Worm (Caenorhabditis elegans) whole organism, mixed stage, embryonic: ENCODE measurements around the gene R151.8.

Experiments
- M03D4.4 ChIP-seq: sonication (generic microtip); optimal IDR thresholded peaks from 2 replicates; lab custom pipeline; 2017; ENCODE audit warnings: mild to moderate bottlenecking, missing genetic modification characterization, missing compliant biosample characterization
- bed-3 ChIP-seq: fragments of 200-800 bp; sonication (Bioruptor generic); optimal IDR thresholded peaks from 3 replicates; lab custom pipeline; 2018; ENCODE audit warnings: mild to moderate bottlenecking, missing genetic modification characterization, moderate library complexity, missing compliant biosample characterization
- blmp-1 ChIP-seq: fragments of 150-350 bp; optimal IDR thresholded peaks from 2 replicates; lab custom pipeline; 2014; ENCODE audit warnings: missing biosample characterization, missing genetic modification characterization
- ceh-39 ChIP-seq: fragments of 150-350 bp; optimal IDR thresholded peaks from 2 replicates; lab custom pipeline; 2014; ENCODE audit warnings: missing biosample characterization, missing genetic modification characterization
- ceh-43 ChIP-seq: fragments of 200-800 bp; sonication (Bioruptor generic); optimal IDR thresholded peaks from 2 replicates; lab custom pipeline; 2018; ENCODE audit warnings: mild to moderate bottlenecking, missing genetic modification characterization, moderate library complexity, missing compliant biosample characterization
- ceh-83 ChIP-seq: fragments of 200-800 bp; sonication (Bioruptor generic); optimal IDR thresholded peaks from 2 replicates; lab custom pipeline; 2018; ENCODE audit warnings: mild to moderate bottlenecking, missing genetic modification characterization, missing compliant biosample characterization
- ces-1 ChIP-seq: fragments of 150-350 bp; optimal IDR thresholded peaks from 2 replicates; lab custom pipeline; 2014; ENCODE audit warnings: missing biosample characterization, missing genetic modification reagents, missing genetic modification characterization
- cnd-1 ChIP-seq: fragments of 200-800 bp; sonication (Bioruptor generic); optimal IDR thresholded peaks from 2 replicates; lab custom pipeline; 2018; ENCODE audit warnings: mild to moderate bottlenecking, missing genetic modification characterization, missing compliant biosample characterization
- drap-1 ChIP-seq: fragments of 200-800 bp; sonication (Bioruptor generic); optimal IDR thresholded peaks from 3 replicates; lab custom pipeline; 2018; ENCODE audit warnings: mild to moderate bottlenecking, missing genetic modification characterization, missing compliant biosample characterization
- elt-1 ChIP-seq: sonication (generic microtip); optimal IDR thresholded peaks from 2 replicates; lab custom pipeline; 2017; ENCODE audit warnings: missing genetic modification characterization, mild to moderate bottlenecking, missing compliant biosample characterization, antibody characterized with exemption, moderate library complexity, borderline replicate concordance; ENCODE audit not compliant: insufficient read depth
- elt-3 ChIP-seq: fragments of 150-350 bp; optimal IDR thresholded peaks from 2 replicates; lab custom pipeline; 2014; ENCODE audit warnings: missing biosample characterization, missing genetic modification characterization
- flh-1 ChIP-seq: fragments of 200-800 bp; sonication (Bioruptor generic); optimal IDR thresholded peaks from 2 replicates; lab custom pipeline; 2018; ENCODE audit warnings: mild to moderate bottlenecking, missing genetic modification characterization, moderate library complexity, missing compliant biosample characterization
- ham-2 ChIP-seq: fragments of 200-800 bp; sonication (Bioruptor generic); optimal IDR thresholded peaks from 2 replicates; lab custom pipeline; 2018; ENCODE audit warnings: mild to moderate bottlenecking, missing genetic modification characterization, missing compliant biosample characterization
- hlh-1 ChIP-seq: fragments of 150-350 bp; optimal IDR thresholded peaks from 2 replicates; lab custom pipeline; 2014; ENCODE audit warnings: missing biosample characterization, missing genetic modification reagents, missing genetic modification characterization
- lin-13 ChIP-seq: fragments of 150-350 bp; optimal IDR thresholded peaks from 2 replicates; lab custom pipeline; 2014; ENCODE audit warnings: missing biosample characterization, missing genetic modification characterization
- lin-32 ChIP-seq: fragments of 200-800 bp; sonication (Bioruptor generic); optimal IDR thresholded peaks from 2 replicates; lab custom pipeline; 2018; ENCODE audit warnings: mild to moderate bottlenecking, missing genetic modification characterization, missing compliant biosample characterization
- lsy-2 ChIP-seq: fragments of 150-350 bp; optimal IDR thresholded peaks from 2 replicates; lab custom pipeline; 2014; ENCODE audit warnings: missing biosample characterization, missing genetic modification characterization
- mab-5 ChIP-seq: fragments of 150-350 bp; optimal IDR thresholded peaks from 2 replicates; lab custom pipeline; 2014; ENCODE audit warnings: missing biosample characterization, missing genetic modification characterization
- mls-2 ChIP-seq: sonication (generic microtip); optimal IDR thresholded peaks from 2 replicates; lab custom pipeline; 2016; ENCODE audit warnings: mild to moderate bottlenecking, missing genetic modification characterization, moderate library complexity, missing compliant biosample characterization
- nhr-12 ChIP-seq: fragments of 150-350 bp; optimal IDR thresholded peaks from 2 replicates; lab custom pipeline; 2014; ENCODE audit warnings: missing biosample characterization, missing genetic modification characterization
- nhr-2 ChIP-seq: fragments of 150-350 bp; optimal IDR thresholded peaks from 2 replicates; lab custom pipeline; 2014; ENCODE audit warnings: missing biosample characterization, missing genetic modification characterization
- nhr-237 ChIP-seq: fragments of 150-350 bp; optimal IDR thresholded peaks from 2 replicates; lab custom pipeline; 2014; ENCODE audit warnings: missing biosample characterization, missing genetic modification characterization
- nhr-76 ChIP-seq: sonication (generic microtip); optimal IDR thresholded peaks from 2 replicates; lab custom pipeline; 2017; ENCODE audit warnings: missing biosample characterization, missing genetic modification characterization
- pha-4 ChIP-seq: fragments of 150-350 bp; optimal IDR thresholded peaks from 2 replicates; lab custom pipeline; 2018; ENCODE audit warnings: missing biosample characterization, missing genetic modification reagents, missing genetic modification characterization
- sem-2 ChIP-seq: fragments of 200-800 bp; sonication (Bioruptor generic); optimal IDR thresholded peaks from 2 replicates; lab custom pipeline; 2018; ENCODE audit warnings: mild to moderate bottlenecking, missing genetic modification characterization, missing compliant biosample characterization
- snpc-4 ChIP-seq: fragments of 150-350 bp; optimal IDR thresholded peaks from 2 replicates; lab custom pipeline; 2014; ENCODE audit warnings: missing biosample characterization, missing genetic modification characterization
- sptf-1 ChIP-seq: sonication (generic microtip); optimal IDR thresholded peaks from 2 replicates; lab custom pipeline; 2017; ENCODE audit warnings: mild to moderate bottlenecking, missing genetic modification characterization, moderate library complexity, missing compliant biosample characterization
- tbx-8 ChIP-seq: fragments of 200-800 bp; sonication (Bioruptor generic); optimal IDR thresholded peaks from 2 replicates; lab custom pipeline; 2018; ENCODE audit warnings: mild to moderate bottlenecking, missing genetic modification characterization, moderate library complexity, missing compliant biosample characterization
- unc-120 ChIP-seq: sonication (generic microtip); optimal IDR thresholded peaks from 2 replicates; lab custom pipeline; 2017; ENCODE audit warnings: missing genetic modification characterization, missing compliant biosample characterization; ENCODE audit not compliant: poor library complexity, severe bottlenecking
- unc-39 ChIP-seq: fragments of 150-350 bp; optimal IDR thresholded peaks from 2 replicates; lab custom pipeline; 2014; ENCODE audit warnings: missing biosample characterization, missing genetic modification characterization
- zip-8 ChIP-seq: fragments of 150-350 bp; optimal IDR thresholded peaks from 2 replicates; lab custom pipeline; 2014; ENCODE audit warnings: missing biosample characterization, missing genetic modification characterization
- ztf-11 ChIP-seq: fragments of 150-350 bp; optimal IDR thresholded peaks from 2 replicates; lab custom pipeline; 2014; ENCODE audit warnings: missing biosample characterization, missing genetic modification characterization

The R151.8 gene

ce11 chrIII:7271083-7271482 lies 41.5 kb upstream of the R151.8 start:
- TF ChIP-seq lin-13 (tag; lab: Kevin White, UChicago) (no peak), blmp-1 (tag; lab: Kevin White, UChicago) (no peak), hlh-1 (tag; lab: Kevin White, UChicago) (no peak), zip-8 (no peak)

DNA sequence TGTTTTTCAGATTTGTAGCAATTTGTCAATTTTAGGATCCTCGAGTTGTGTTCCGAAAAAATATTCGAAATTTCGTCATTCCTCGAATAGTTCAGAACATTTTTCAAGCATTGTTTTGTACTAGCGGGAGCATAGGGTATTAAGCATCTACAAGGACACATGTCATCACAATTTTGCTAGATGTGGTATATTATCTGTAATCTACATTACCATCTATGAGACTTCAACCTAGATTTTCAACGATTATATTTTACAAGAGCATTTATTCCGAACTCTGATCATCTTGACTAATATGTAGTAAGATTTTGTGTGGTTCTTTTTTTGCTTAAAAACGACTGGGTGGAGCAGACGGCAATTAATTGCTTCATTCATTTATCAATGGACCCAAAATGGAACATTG lies 33.4 kb upstream of the R151.8 start:
- TF ChIP-seq flh-1 (GFP tag; lab: Kevin White, UChicago) (no peak), sem-2 (no peak), unc-120 (tag; lab: Kevin White, UChicago) (no peak), sptf-1 (tag; lab: Kevin White, UChicago) (no peak), ceh-43 (no peak), ham-2 (GFP tag; lab: Kevin White, UChicago) (no peak), nhr-2 (no peak), mab-5 (tag; lab: Kevin White, UChicago) (no peak)

DNA sequence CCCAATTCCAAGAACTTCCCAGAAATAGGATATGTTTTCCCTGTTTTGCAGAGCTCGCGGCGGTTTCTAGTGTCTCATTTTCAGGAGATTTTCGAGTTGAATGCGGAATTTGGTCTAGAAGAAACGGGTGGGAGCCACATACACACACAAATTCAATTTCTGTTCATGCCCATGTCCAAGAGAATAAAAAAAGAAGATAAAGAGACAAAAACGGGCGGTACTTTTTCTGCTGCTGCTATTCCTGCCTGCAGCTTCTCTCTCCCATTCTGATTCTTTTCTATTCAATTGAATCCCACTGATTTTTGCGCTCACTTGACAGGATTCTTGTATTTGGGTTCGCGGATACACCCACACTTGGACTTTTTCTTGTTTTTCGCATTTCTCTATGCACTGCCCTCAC lies 33.0 kb upstream of the R151.8 start:
- TF ChIP-seq M03D4.4 (tag; lab: Kevin White, UChicago), result no peak
- peak; percentile 34 for TF ChIP-seq ces-1
- TF ChIP-seq, all 35 proteins: peak for 1

DNA sequence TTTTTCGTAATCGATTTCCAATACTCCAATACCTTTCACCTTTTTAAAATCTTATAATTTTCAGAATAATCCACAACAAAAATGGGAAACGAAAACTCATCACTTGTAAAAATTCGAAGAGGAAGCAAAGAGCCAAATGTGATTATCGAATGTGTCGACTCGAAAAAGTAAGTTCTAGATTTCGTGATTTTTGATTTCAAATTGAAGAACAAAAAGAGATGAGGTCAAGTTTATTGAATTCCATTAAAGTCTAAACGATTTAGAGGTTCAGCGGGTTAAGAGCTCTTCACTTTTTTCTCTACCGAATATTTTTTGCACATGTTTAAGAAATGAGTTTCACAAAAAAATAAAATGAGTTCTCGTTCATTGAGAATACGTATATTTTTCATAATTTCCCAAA lies 29.3 kb upstream of the R151.8 start, which contains the start of gene B0361.4:
Gene B0361.4 (plus strand): TSS at position 61 of the 400 bp plus-strand sequence.
- no peak for TF ChIP-seq zip-8
- TF ChIP-seq sptf-1 (tag; lab: Kevin White, UChicago), result no peak
- TF ChIP-seq elt-1 (tag; lab: Kevin White, UChicago), result no peak
- TF ChIP-seq M03D4.4 (tag; lab: Kevin White, UChicago), result no peak
- no peak for TF ChIP-seq nhr-237 (tag; lab: Kevin White, UChicago)
- no peak for TF ChIP-seq drap-1 (GFP tag; lab: Kevin White, UChicago)
- TF ChIP-seq ztf-11, result no peak
- no peak for TF ChIP-seq blmp-1 (tag; lab: Kevin White, UChicago)
- no peak for TF ChIP-seq unc-120 (tag; lab: Kevin White, UChicago)
- TF ChIP-seq tbx-8 (GFP tag; lab: Kevin White, UChicago), result no peak
- TF ChIP-seq sem-2, result no peak
- TF ChIP-seq snpc-4 (tag; lab: Kevin White, UChicago), result no peak
- TF ChIP-seq nhr-12 (tag; lab: Kevin White, UChicago), result no peak

- TF ChIP-seq ces-1, result peak; percentile 81
- no peak for TF ChIP-seq bed-3 (GFP tag; lab: Kevin White, UChicago)
- TF ChIP-seq nhr-2, result no peak
- no peak for TF ChIP-seq zip-8
- no peak for TF ChIP-seq nhr-76 (tag; lab: Kevin White, UChicago)
- TF ChIP-seq, all 35 proteins: peak for 1
These were observed 24.1 kb upstream of the R151.8 start for ce11 chrIII:7253669-7254068.

DNA sequence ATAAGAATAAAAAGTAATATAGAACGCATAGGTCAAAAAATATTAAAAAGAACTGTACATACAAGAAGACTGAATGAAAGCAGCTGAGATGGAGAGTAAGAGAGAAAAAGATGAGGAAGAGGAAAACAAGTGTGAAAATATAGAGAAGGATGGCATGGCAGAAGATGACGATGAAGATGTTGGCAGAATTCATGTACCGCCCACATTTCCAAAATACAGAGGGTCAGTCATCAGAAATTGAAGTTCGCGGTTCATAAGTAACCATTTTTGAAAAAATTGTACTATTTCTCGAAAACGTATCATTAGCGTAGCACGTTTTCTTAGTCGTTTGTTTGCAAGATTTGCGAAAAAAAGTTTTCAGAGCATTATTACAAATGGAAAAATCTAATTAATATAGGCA lies 18.2 kb upstream of the R151.8 start, which contains the start of gene zmp-6:
Gene zmp-6 (minus strand): TSS at position 101 of the 400 bp plus-strand sequence.
- TF ChIP-seq hlh-1 (tag; lab: Kevin White, UChicago) (no peak), mls-2 (tag; lab: Kevin White, UChicago) (no peak), flh-1 (GFP tag; lab: Kevin White, UChicago) (no peak), ceh-83 (GFP tag; lab: Kevin White, UChicago) (no peak), elt-3 (tag; lab: Kevin White, UChicago) (no peak), bed-3 (GFP tag; lab: Kevin White, UChicago) (no peak), pha-4 (no peak), unc-39 (tag; lab: Kevin White, UChicago) (no peak), cnd-1 (no peak), lin-13 (tag; lab: Kevin White, UChicago) (no peak)

DNA sequence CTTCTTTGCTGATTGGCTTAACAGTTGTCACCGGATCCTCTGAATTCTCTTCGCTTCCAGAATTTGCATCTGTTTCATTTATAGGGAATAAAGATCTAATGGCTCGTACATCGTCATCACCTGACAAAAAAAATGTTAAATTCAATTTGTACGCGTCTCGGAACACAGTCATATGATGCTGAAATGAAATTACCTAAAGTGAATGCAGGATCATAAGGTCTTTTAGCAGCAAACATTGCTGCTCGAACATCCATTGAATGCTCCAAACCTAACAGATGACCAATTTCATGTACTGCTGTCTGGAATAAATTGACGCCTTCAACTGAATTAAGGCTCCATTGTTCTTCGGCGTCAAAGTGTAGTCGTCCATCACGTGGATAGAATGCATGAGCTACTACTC lies 16.8 kb upstream of the R151.8 start:
- TF ChIP-seq blmp-1 (tag; lab: Kevin White, UChicago) (no peak), lin-13 (tag; lab: Kevin White, UChicago) (no peak), nhr-237 (tag; lab: Kevin White, UChicago) (no peak), lsy-2 (tag; lab: Kevin White, UChicago) (no peak), elt-1 (tag; lab: Kevin White, UChicago) (no peak), mab-5 (tag; lab: Kevin White, UChicago) (no peak), M03D4.4 (tag; lab: Kevin White, UChicago) (no peak), bed-3 (GFP tag; lab: Kevin White, UChicago) (no peak), drap-1 (GFP tag; lab: Kevin White, UChicago) (no peak), cnd-1 (no peak), hlh-1 (tag; lab: Kevin White, UChicago) (no peak), ztf-11 (no peak), ceh-39 (tag; lab: Kevin White, UChicago) (no peak), zip-8 (no peak), lin-32 (GFP tag; lab: Kevin White, UChicago) (no peak), elt-3 (tag; lab: Kevin White, UChicago) (no peak)
- TF ChIP-seq, all 35 proteins: peak for 0
